Fruit fly (Drosophila melanogaster) whole organism, pupa: ENCODE measurements around the gene Etl1.

ENCODE experiments used
- CG13204 ChIP-seq: fragments of 200-800 bp; sonication (Bioruptor generic); optimal IDR thresholded peaks from 2 replicates; lab custom pipeline; 2018; ENCODE audit warnings: missing biosample characterization, mild to moderate bottlenecking, missing genetic modification characterization, moderate library complexity
- CG17806 ChIP-seq: fragments of 200-800 bp; sonication (Bioruptor generic); optimal IDR thresholded peaks from 2 replicates; lab custom pipeline; 2018; ENCODE audit warnings: missing biosample characterization, mild to moderate bottlenecking, missing genetic modification characterization, moderate library complexity
- CG34367 ChIP-seq: fragments of 200-800 bp; sonication (Bioruptor generic); optimal IDR thresholded peaks from 2 replicates; lab custom pipeline; 2018; ENCODE audit warnings: missing biosample characterization, mild to moderate bottlenecking, missing genetic modification characterization
- CG4496 ChIP-seq: fragments of 200-800 bp; sonication (Bioruptor generic); IDR thresholded peaks from 3 replicates; pipeline ENCODE4 v1.3.6; 2022; ENCODE audit warnings: missing biosample characterization, missing genetic modification characterization
- CG8159 ChIP-seq: fragments of 200-800 bp; sonication (Bioruptor generic); optimal IDR thresholded peaks from 3 replicates; lab custom pipeline; 2018; ENCODE audit warnings: missing biosample characterization, mild to moderate bottlenecking, missing genetic modification characterization, moderate library complexity
- CG8301 ChIP-seq: fragments of 200-800 bp; sonication (Bioruptor generic); optimal IDR thresholded peaks from 2 replicates; lab custom pipeline; 2018; ENCODE audit warnings: missing biosample characterization, mild to moderate bottlenecking, missing genetic modification characterization
- CG9948 ChIP-seq: fragments of 200-800 bp; sonication (Bioruptor generic); optimal IDR thresholded peaks from 2 replicates; lab custom pipeline; 2018; ENCODE audit warnings: missing biosample characterization, mild to moderate bottlenecking, missing genetic modification characterization, moderate library complexity
- D1 ChIP-seq: fragments of 200-800 bp; sonication (Bioruptor generic); optimal IDR thresholded peaks from 2 replicates; lab custom pipeline; 2018; ENCODE audit warnings: missing biosample characterization, mild to moderate bottlenecking, missing genetic modification characterization, moderate library complexity
- EcR ChIP-seq: fragments of 200-800 bp; sonication (Bioruptor generic); optimal IDR thresholded peaks from 3 replicates; lab custom pipeline; 2019; ENCODE audit warnings: missing biosample characterization, missing genetic modification characterization, mild to moderate bottlenecking, moderate library complexity, missing genetic modification reagents
- Ets98B ChIP-seq: fragments of 200-800 bp; sonication (Bioruptor generic); IDR thresholded peaks from 2 replicates; pipeline ENCODE4 v1.3.6; 2022; ENCODE audit warnings: missing biosample characterization, missing genetic modification characterization
- Pif1A ChIP-seq: fragments of 200-800 bp; sonication (Bioruptor generic); optimal IDR thresholded peaks from 3 replicates; lab custom pipeline; 2016; ENCODE audit warnings: missing biosample characterization, missing genetic modification characterization
- fd96Ca ChIP-seq: fragments of 200-800 bp; sonication (Bioruptor generic); IDR thresholded peaks from 3 replicates; pipeline ENCODE4 v1.3.6; 2022; ENCODE audit warnings: missing biosample characterization, missing genetic modification characterization
- gl ChIP-seq: fragments of 200-800 bp; sonication (Bioruptor generic); optimal IDR thresholded peaks from 2 replicates; lab custom pipeline; 2018; ENCODE audit warnings: missing biosample characterization, mild to moderate bottlenecking, missing genetic modification characterization
- rn ChIP-seq: fragments of 200-800 bp; sonication (Bioruptor generic); IDR thresholded peaks from 2 replicates; pipeline ENCODE4 v1.3.6; 2022; ENCODE audit warnings: missing biosample characterization, missing genetic modification characterization

dm6 chr2L:9890576-9890975, 21.8 kb downstream of the Etl1 start, which contains the start of the genes CG34183 and CG4537:
- TF ChIP-seq fd96Ca (GFP tag; lab: Robert Waterston, UW) = no peak
- TF ChIP-seq Pif1A (GFP tag; lab: Kevin White, UChicago) = no peak
- no peak for TF ChIP-seq CG4496 (GFP tag; lab: Robert Waterston, UW)
- no peak for TF ChIP-seq Ets98B (GFP tag; lab: Robert Waterston, UW)
- TF ChIP-seq CG13204 (GFP tag; lab: Kevin White, UChicago) = no peak
- no peak for TF ChIP-seq EcR (GFP tag; lab: Kevin White, UChicago)
- no peak for TF ChIP-seq CG17806 (tag; lab: Kevin White, UChicago)
- no peak for TF ChIP-seq rn (GFP tag; lab: Robert Waterston, UW)
- no peak for TF ChIP-seq D1 (tag; lab: Kevin White, UChicago)
- no peak for TF ChIP-seq CG8159
- no peak for TF ChIP-seq CG8301 (tag; lab: Kevin White, UChicago)
- TF ChIP-seq gl = no peak
- no peak for TF ChIP-seq CG34367 (tag; lab: Kevin White, UChicago)
- no peak for TF ChIP-seq CG9948 (tag; lab: Kevin White, UChicago)
